Fruit fly (Drosophila melanogaster) whole organism, embryonic: ENCODE measurements around the gene bab2.
A peak's percentile ranks its signal among the peaks of the same experiment; 100 is the strongest.

Experiments
- ATbp ChIP-seq: fragments of 200-800 bp; sonication (Bioruptor generic); optimal IDR thresholded peaks from 2 replicates; lab custom pipeline; 2017; ENCODE audit warnings: missing biosample characterization, mild to moderate bottlenecking, missing genetic modification characterization, missing genetic modification reagents
- Antp ChIP-seq: fragments of 200-800 bp; sonication (Bioruptor generic); optimal IDR thresholded peaks from 3 replicates; lab custom pipeline; 2016; ENCODE audit warnings: missing biosample characterization, missing genetic modification characterization
- Atf-2 ChIP-seq: fragments of 200-800 bp; sonication (Bioruptor generic); optimal IDR thresholded peaks from 2 replicates; lab custom pipeline; 2016; ENCODE audit warnings: missing biosample characterization, missing genetic modification characterization
- CG11696 ChIP-seq: fragments of 200-800 bp; sonication (Bioruptor generic); IDR thresholded peaks from 2 replicates; pipeline ENCODE4 v1.3.6; 2022; ENCODE audit warnings: missing biosample characterization, missing genetic modification characterization
- CG11723 ChIP-seq: fragments of 200-800 bp; sonication (Bioruptor generic); optimal IDR thresholded peaks from 2 replicates; lab custom pipeline; 2017; ENCODE audit warnings: missing biosample characterization, mild to moderate bottlenecking, missing genetic modification characterization
- CG14014 ChIP-seq: fragments of 200-800 bp; sonication (Bioruptor generic); IDR thresholded peaks from 2 replicates; pipeline ENCODE4 v1.3.6; 2022; ENCODE audit warnings: missing biosample characterization, missing genetic modification characterization
- CG15479 ChIP-seq: fragments of 200-800 bp; sonication (Bioruptor generic); optimal IDR thresholded peaks from 3 replicates; lab custom pipeline; 2019; ENCODE audit warnings: missing biosample characterization, mild to moderate bottlenecking, missing genetic modification characterization, moderate library complexity
- CG15601 ChIP-seq: fragments of 200-800 bp; sonication (Bioruptor generic); optimal IDR thresholded peaks from 3 replicates; lab custom pipeline; 2019; ENCODE audit warnings: missing biosample characterization, mild to moderate bottlenecking, missing genetic modification characterization, moderate library complexity
- CG17802 ChIP-seq: fragments of 200-800 bp; sonication (Bioruptor generic); optimal IDR thresholded peaks from 2 replicates; lab custom pipeline; 2018; ENCODE audit warnings: missing biosample characterization, mild to moderate bottlenecking, missing genetic modification characterization, moderate library complexity
- CG2116 ChIP-seq: fragments of 200-800 bp; sonication (Bioruptor generic); optimal IDR thresholded peaks from 3 replicates; lab custom pipeline; 2018; ENCODE audit warnings: missing biosample characterization, mild to moderate bottlenecking, missing genetic modification characterization
- CG2889 ChIP-seq: fragments of 200-800 bp; sonication (Bioruptor generic); IDR thresholded peaks from 3 replicates; pipeline ENCODE4 v1.3.6; 2022; ENCODE audit warnings: missing biosample characterization, missing genetic modification characterization
- CG30020 ChIP-seq: fragments of 200-800 bp; optimal IDR thresholded peaks from 2 replicates; lab custom pipeline; 2019; ENCODE audit warnings: missing biosample characterization, mild to moderate bottlenecking, missing genetic modification characterization, moderate library complexity
- CG31365 ChIP-seq: fragments of 200-800 bp; sonication (Bioruptor generic); optimal IDR thresholded peaks from 2 replicates; lab custom pipeline; 2018; ENCODE audit warnings: missing biosample characterization, mild to moderate bottlenecking, missing genetic modification characterization
- CG31441 ChIP-seq: fragments of 200-800 bp; sonication (Bioruptor generic); IDR thresholded peaks from 2 replicates; pipeline ENCODE4 v1.3.6; 2022; ENCODE audit warnings: missing biosample characterization, missing genetic modification characterization
- CG33557 ChIP-seq: fragments of 200-800 bp; sonication (Bioruptor generic); optimal IDR thresholded peaks from 2 replicates; lab custom pipeline; 2019; ENCODE audit warnings: missing biosample characterization, mild to moderate bottlenecking, missing genetic modification characterization, moderate library complexity
- CG4282 ChIP-seq: fragments of 200-800 bp; sonication (Bioruptor generic); optimal IDR thresholded peaks from 2 replicates; lab custom pipeline; 2016; ENCODE audit warnings: missing biosample characterization, missing genetic modification characterization
- CG6683 ChIP-seq: fragments of 200-800 bp; sonication (Bioruptor generic); optimal IDR thresholded peaks from 2 replicates; lab custom pipeline; 2017; ENCODE audit warnings: missing biosample characterization, mild to moderate bottlenecking, missing genetic modification characterization, missing genetic modification reagents
- CG7786 ChIP-seq: fragments of 200-800 bp; sonication (Bioruptor generic); optimal IDR thresholded peaks from 2 replicates; lab custom pipeline; 2016; ENCODE audit warnings: missing biosample characterization, missing genetic modification characterization
- CG8290 ChIP-seq, 3 experiments: fragments of 200-800 bp; sonication (Bioruptor generic); optimal IDR thresholded peaks; 2 replicates each; lab custom pipeline; 2016 to 2019; ENCODE audit warnings: missing biosample characterization in 3 of 3, missing genetic modification characterization in 3 of 3, mild to moderate bottlenecking in 2 of 3, moderate library complexity in 1 of 3
- CG9817 ChIP-seq: fragments of 200-800 bp; sonication (Bioruptor generic); optimal IDR thresholded peaks from 2 replicates; lab custom pipeline; 2018; ENCODE audit warnings: missing biosample characterization, mild to moderate bottlenecking, missing genetic modification characterization, moderate library complexity
- Dip2 ChIP-seq: fragments of 200-800 bp; sonication (Bioruptor generic); IDR thresholded peaks from 2 replicates; pipeline ENCODE4 v1.3.6; 2022; ENCODE audit warnings: missing biosample characterization, missing genetic modification characterization
- Dref ChIP-seq: fragments of 200-800 bp; sonication (Bioruptor generic); IDR thresholded peaks from 2 replicates; pipeline ENCODE4 v1.3.6; 2022; ENCODE audit warnings: missing biosample characterization, missing genetic modification characterization
- Eip74EF ChIP-seq, 2 experiments: fragments of 200-800 bp in 1 of 2; fragments of >200 bp in 1 of 2; sonication (Bioruptor generic) in 1 of 2; optimal IDR thresholded peaks; 2 replicates each; lab custom pipeline; 2017 to 2019; ENCODE audit warnings: missing biosample characterization in 2 of 2, missing genetic modification characterization in 2 of 2, mild to moderate bottlenecking in 1 of 2, moderate library complexity in 1 of 2
- Fer3 ChIP-seq: fragments of 200-800 bp; sonication (Bioruptor generic); optimal IDR thresholded peaks from 2 replicates; lab custom pipeline; 2018; ENCODE audit warnings: missing biosample characterization, mild to moderate bottlenecking, missing genetic modification characterization, moderate library complexity
- Gug ChIP-seq: fragments of 200-800 bp; sonication (Bioruptor generic); IDR thresholded peaks from 4 replicates; pipeline ENCODE4 v1.3.6; 2022; ENCODE audit warnings: missing biosample characterization, missing genetic modification characterization
- H15 ChIP-seq: fragments of 200-800 bp; sonication (Bioruptor generic); IDR thresholded peaks from 3 replicates; pipeline ENCODE4 v1.3.6; 2022; ENCODE audit warnings: missing biosample characterization, missing genetic modification characterization
- Hr39 ChIP-seq: fragments of >200 bp; optimal IDR thresholded peaks from 2 replicates; lab custom pipeline; 2017
- MTF-1 ChIP-seq: fragments of 200-800 bp; sonication (Bioruptor generic); optimal IDR thresholded peaks from 2 replicates; lab custom pipeline; 2018; ENCODE audit warnings: missing biosample characterization, mild to moderate bottlenecking, missing genetic modification characterization, borderline replicate concordance
- Meics ChIP-seq: fragments of 200-800 bp; sonication (Bioruptor generic); optimal IDR thresholded peaks from 2 replicates; lab custom pipeline; 2017; ENCODE audit warnings: missing biosample characterization, mild to moderate bottlenecking, missing genetic modification characterization
- Myb ChIP-seq: fragments of 200-800 bp; sonication (Bioruptor generic); optimal IDR thresholded peaks from 2 replicates; lab custom pipeline; 2016; ENCODE audit warnings: missing biosample characterization, missing genetic modification characterization
- Oli ChIP-seq: fragments of 200-800 bp; sonication (Bioruptor generic); optimal IDR thresholded peaks from 2 replicates; lab custom pipeline; 2018; ENCODE audit warnings: missing biosample characterization, mild to moderate bottlenecking, missing genetic modification characterization, moderate library complexity
- Rx ChIP-seq: fragments of 200-800 bp; sonication (Bioruptor generic); IDR thresholded peaks from 2 replicates; pipeline ENCODE4 v1.3.6; 2022; ENCODE audit warnings: missing biosample characterization, missing genetic modification characterization
- Sox100B ChIP-seq: fragments of 200-800 bp; sonication (Bioruptor generic); optimal IDR thresholded peaks from 3 replicates; lab custom pipeline; 2018; ENCODE audit warnings: missing biosample characterization, mild to moderate bottlenecking, missing genetic modification characterization
- Sry-β ChIP-seq: fragments of 200-800 bp; sonication (Bioruptor generic); optimal IDR thresholded peaks from 2 replicates; lab custom pipeline; 2018; ENCODE audit warnings: missing biosample characterization, mild to moderate bottlenecking, missing genetic modification characterization, moderate library complexity
- Tbp ChIP-seq: fragments of >200 bp; optimal IDR thresholded peaks from 2 replicates; lab custom pipeline; 2018; ENCODE audit warnings: missing biosample characterization, missing genetic modification characterization
- az2 ChIP-seq: fragments of 200-800 bp; sonication (Bioruptor generic); optimal IDR thresholded peaks from 3 replicates; lab custom pipeline; 2016; ENCODE audit warnings: missing biosample characterization, missing genetic modification characterization
- chinmo ChIP-seq: fragments of 200-800 bp; sonication (Bioruptor generic); IDR thresholded peaks from 4 replicates; pipeline ENCODE4 v1.3.6; 2022; ENCODE audit warnings: missing biosample characterization, missing genetic modification characterization; ENCODE audit not compliant: partially characterized antibody
- chm ChIP-seq: fragments of 200-800 bp; sonication (Bioruptor generic); IDR thresholded peaks from 2 replicates; pipeline ENCODE4 v1.3.6; 2022; ENCODE audit warnings: missing biosample characterization, missing genetic modification characterization
- crol ChIP-seq: fragments of 200-800 bp; sonication (Bioruptor generic); IDR thresholded peaks from 2 replicates; pipeline ENCODE4 v1.3.6; 2022; ENCODE audit warnings: missing biosample characterization, missing genetic modification characterization
- disco-r ChIP-seq: fragments of 200-800 bp; sonication (Bioruptor generic); optimal IDR thresholded peaks from 2 replicates; lab custom pipeline; 2016; ENCODE audit warnings: missing biosample characterization, missing genetic modification characterization
- gce ChIP-seq: fragments of 200-800 bp; sonication (Bioruptor generic); IDR thresholded peaks from 3 replicates; pipeline ENCODE4 v1.3.6; 2022; ENCODE audit warnings: missing biosample characterization, missing genetic modification characterization
- insv ChIP-seq, 2 experiments: fragments of 200-800 bp; sonication (Bioruptor generic); optimal IDR thresholded peaks; 3 replicates each; lab custom pipeline; 2016 to 2018; ENCODE audit warnings: missing biosample characterization in 2 of 2, missing genetic modification characterization in 2 of 2
- lov ChIP-seq, 2 experiments: fragments of 200-800 bp in 1 of 2; fragments of >200 bp in 1 of 2; sonication (Bioruptor generic) in 1 of 2; IDR thresholded peaks in 1 of 2; optimal IDR thresholded peaks in 1 of 2; 2 replicates in 1 of 2; 3 replicates in 1 of 2; pipeline versions ENCODE4 v1.3.6 to Lab custom; 2017 to 2022; ENCODE audit warnings: missing biosample characterization in 1 of 2, missing genetic modification characterization in 1 of 2
- mirr ChIP-seq: fragments of 200-800 bp; sonication (Bioruptor generic); optimal IDR thresholded peaks from 3 replicates; lab custom pipeline; 2018; ENCODE audit warnings: missing biosample characterization, mild to moderate bottlenecking, missing genetic modification characterization
- nmo ChIP-seq: fragments of 200-800 bp; sonication (Bioruptor generic); optimal IDR thresholded peaks from 2 replicates; lab custom pipeline; 2018; ENCODE audit warnings: missing biosample characterization, mild to moderate bottlenecking, missing genetic modification characterization, moderate library complexity
- odd ChIP-seq: fragments of 200-800 bp; sonication (Bioruptor generic); optimal IDR thresholded peaks from 2 replicates; lab custom pipeline; 2017; ENCODE audit warnings: missing biosample characterization, mild to moderate bottlenecking, missing genetic modification characterization
- tgo ChIP-seq: fragments of 200-800 bp; sonication (Bioruptor generic); IDR thresholded peaks from 3 replicates; pipeline ENCODE4 v1.3.6; 2022; ENCODE audit warnings: missing biosample characterization, missing genetic modification characterization

The bab2 gene

dm6 chr3L:1152540-1153348 is 24.3 kb downstream of the bab2 start (continued):
- TF ChIP-seq CG15479 (no peak), Antp (GFP tag; lab: Kevin White, UChicago) (no peak), CG30020 (tag; lab: Kevin White, UChicago) (no peak), chm (GFP tag; lab: Robert Waterston, UW) (no peak), tgo (GFP tag; lab: Robert Waterston, UW) (no peak), Eip74EF (GFP tag; optimal IDR thresholded peaks at IDR 0.05; lab: Kevin White, UChicago) (no peak), insv (GFP tag; optimal IDR thresholded peaks at IDR 0.05; lab: Kevin White, UChicago) (no peak), CG33557 (GFP tag; lab: Kevin White, UChicago) (no peak), ATbp (no peak)
- TF ChIP-seq, all 482 proteins: peak for 60

dm6 chr3L:1151691-1152090 is 25.4 kb downstream of the bab2 start:
- no peak for TF ChIP-seq insv (GFP tag; optimal IDR thresholded peaks at IDR 0.05; lab: Kevin White, UChicago)
- no peak for TF ChIP-seq Dip2 (GFP tag; lab: Robert Waterston, UW)
- TF ChIP-seq CG17802 (tag; lab: Kevin White, UChicago): no peak
- TF ChIP-seq CG8290 (GFP tag; optimal IDR thresholded peaks at IDR 0.05; lab: Kevin White, UChicago): no peak
- peak in 1 of 2 experiments; percentile 54 for TF ChIP-seq CG8290 (tag; optimal IDR thresholded peaks at IDR 0.05; lab: Kevin White, UChicago)
- peak; percentile 63 for TF ChIP-seq CG14014 (GFP tag; lab: Robert Waterston, UW)
- no peak for TF ChIP-seq crol (GFP tag; lab: Robert Waterston, UW)
- no peak for TF ChIP-seq Tbp (GFP tag; lab: Kevin White, UChicago)
- no peak for TF ChIP-seq CG31365 (tag; lab: Kevin White, UChicago)
- peak; percentile 23 for TF ChIP-seq Sox100B (GFP tag; lab: Kevin White, UChicago)
- TF ChIP-seq gce (GFP tag; lab: Robert Waterston, UW): no peak
- no peak for TF ChIP-seq CG11723
- TF ChIP-seq nmo (GFP tag; lab: Kevin White, UChicago): peak; percentile 47
- TF ChIP-seq CG4282 (GFP tag; lab: Kevin White, UChicago): no peak
- no peak for TF ChIP-seq CG2889 (GFP tag; lab: Robert Waterston, UW)
- no peak for TF ChIP-seq odd (GFP tag; lab: Kevin White, UChicago)
- TF ChIP-seq CG6683 (GFP tag; lab: Kevin White, UChicago): peak; percentile 5
- TF ChIP-seq chinmo (GFP tag; lab: Robert Waterston, UW): no peak
- TF ChIP-seq mirr (GFP tag; lab: Kevin White, UChicago): no peak
- TF ChIP-seq CG7786 (GFP tag; lab: Kevin White, UChicago): no peak
- 0 out of 3 replicates have a peak, but pooled peaks have one; percentile 37 for TF ChIP-seq H15 (GFP tag; lab: Robert Waterston, UW)
- peak; percentile 43 for TF ChIP-seq CG9817
- peak; percentile 26 for TF ChIP-seq Fer3 (tag; lab: Kevin White, UChicago)
- no peak for TF ChIP-seq MTF-1
- TF ChIP-seq lov (optimal IDR thresholded peaks at IDR 0.05; lab: Kevin White, UChicago): no peak
- no peak for TF ChIP-seq lov (GFP tag; IDR thresholded peaks at IDR 0.05; lab: Robert Waterston, UW)
- peak; percentile 60 for TF ChIP-seq Rx (GFP tag; lab: Robert Waterston, UW)
- TF ChIP-seq Eip74EF (GFP tag; optimal IDR thresholded peaks at IDR 0.05; lab: Kevin White, UChicago): no peak
- no peak for TF ChIP-seq Sry-β
- TF ChIP-seq disco-r (GFP tag; lab: Kevin White, UChicago): no peak
- peak; percentile 20 for TF ChIP-seq az2
- TF ChIP-seq Meics (GFP tag; lab: Kevin White, UChicago): peak; percentile 48
- no peak for TF ChIP-seq Myb
- no peak for TF ChIP-seq Hr39 (lab: Kevin White, UChicago)
- peak; percentile 33; the same call in 1 of the 4 replicates for TF ChIP-seq Gug
- TF ChIP-seq Oli (tag; lab: Kevin White, UChicago): peak; percentile 52
- TF ChIP-seq CG31441 (GFP tag; lab: Robert Waterston, UW): peak; percentile 63; the same call in 1 of the 2 replicates
- no peak for TF ChIP-seq Atf-2 (GFP tag; lab: Kevin White, UChicago)
- no peak for TF ChIP-seq CG15601 (tag; lab: Kevin White, UChicago)
- TF ChIP-seq Dref: no peak
- no peak for TF ChIP-seq CG2116
- TF ChIP-seq CG11696 (GFP tag; lab: Robert Waterston, UW): no peak
